Fruit fly (Drosophila melanogaster): ENCODE measurements around the gene CG14332.

CG14332 gene

DNA sequence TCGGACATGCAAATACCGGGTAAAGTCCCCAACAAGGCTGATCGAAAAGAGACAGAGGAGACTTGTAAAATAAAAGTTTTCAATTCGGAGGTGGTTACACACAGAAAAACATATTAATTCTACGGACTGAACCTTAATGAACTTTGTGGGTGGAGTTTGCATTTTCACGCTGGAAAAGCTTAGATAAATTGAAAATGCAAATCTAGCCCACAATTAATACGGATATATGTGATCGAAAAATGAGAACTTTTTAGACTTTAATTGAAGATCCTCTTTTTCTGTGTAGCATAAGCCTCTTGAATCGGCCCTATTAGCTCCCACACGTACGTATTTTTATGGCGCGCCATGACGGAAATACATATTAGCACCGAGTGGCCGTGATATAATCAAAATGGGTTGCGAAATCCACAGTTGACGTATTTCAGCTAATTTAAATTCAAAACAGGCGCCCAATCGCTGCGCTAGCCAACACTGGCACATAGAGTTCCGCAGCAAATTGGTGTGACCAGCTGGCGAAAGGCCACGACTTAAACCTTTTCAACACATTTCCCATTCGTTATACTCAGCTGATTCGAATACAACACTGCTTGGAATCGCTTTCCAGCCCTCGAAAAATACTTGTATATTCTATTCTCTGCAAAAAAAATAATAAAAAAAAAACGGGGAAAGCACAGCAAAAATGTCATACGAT is 36.5 kb downstream of the CG14332 start (continued):
- TF ChIP-seq CG6163 (GFP tag; IDR thresholded peaks at IDR 0.05) (peak; percentile 58), CG1621 (tag; optimal IDR thresholded peaks at IDR 0.05) (peak; percentile 51), CG11294 (GFP tag; IDR thresholded peaks at IDR 0.05) (peak; percentile 11; the same call in 1 of the 2 replicates), salr (GFP tag; optimal IDR thresholded peaks at IDR 0.05) (peak in 1 of 2 experiments; percentile 24), CG8119 (GFP tag; IDR thresholded peaks at IDR 0.05) (no peak), CG6854 (GFP tag; optimal IDR thresholded peaks at IDR 0.05) (no peak), Smox (GFP tag; optimal IDR thresholded peaks at IDR 0.05) (peak; percentile 51), acj6 (GFP tag; optimal IDR thresholded peaks at IDR 0.05) (peak; percentile 13), Blimp-1 (GFP tag; optimal IDR thresholded peaks at IDR 0.05) (peak; percentile 36), esn (GFP tag; optimal IDR thresholded peaks at IDR 0.05) (peak; percentile 76), cyc (GFP tag; optimal IDR thresholded peaks at IDR 0.05) (peak; percentile 62), ss (GFP tag; optimal IDR thresholded peaks at IDR 0.05) (peak in 1 of 2 experiments; percentile 44), fkh (GFP tag; optimal IDR thresholded peaks at IDR 0.05) (peak; percentile 42), fd85E (GFP tag; optimal IDR thresholded peaks at IDR 0.05) (no peak), pdm3 (GFP tag; optimal IDR thresholded peaks at IDR 0.05) (peak; percentile 32), Hr38 (GFP tag; optimal IDR thresholded peaks at IDR 0.05) (no peak), Ets21C (GFP tag; optimal IDR thresholded peaks at IDR 0.05) (no peak), CG3032 (tag; optimal IDR thresholded peaks at IDR 0.05) (peak; percentile 50), CG10669 (GFP tag; optimal IDR thresholded peaks at IDR 0.05) (peak; percentile 21), CG4318 (GFP tag; optimal IDR thresholded peaks at IDR 0.05) (no peak), Eip75B (GFP tag; optimal IDR thresholded peaks at IDR 0.05) (peak; percentile 33), Ets96B (tag; optimal IDR thresholded peaks at IDR 0.05) (peak; percentile 42), Eip93F (GFP tag; optimal IDR thresholded peaks at IDR 0.05) (no peak), Lpt (GFP tag; optimal IDR thresholded peaks at IDR 0.05) (no peak), CG11762 (GFP tag; optimal IDR thresholded peaks at IDR 0.05; ENCODE audit: insufficient read depth) (no peak), CG7368 (GFP tag; optimal IDR thresholded peaks at IDR 0.05) (peak; percentile 47), topi (GFP tag; optimal IDR thresholded peaks at IDR 0.05) (peak; percentile 51), dac (GFP tag; optimal IDR thresholded peaks at IDR 0.05) (no peak), Hr4 (GFP tag; optimal IDR thresholded peaks at IDR 0.05) (no peak)

DNA sequence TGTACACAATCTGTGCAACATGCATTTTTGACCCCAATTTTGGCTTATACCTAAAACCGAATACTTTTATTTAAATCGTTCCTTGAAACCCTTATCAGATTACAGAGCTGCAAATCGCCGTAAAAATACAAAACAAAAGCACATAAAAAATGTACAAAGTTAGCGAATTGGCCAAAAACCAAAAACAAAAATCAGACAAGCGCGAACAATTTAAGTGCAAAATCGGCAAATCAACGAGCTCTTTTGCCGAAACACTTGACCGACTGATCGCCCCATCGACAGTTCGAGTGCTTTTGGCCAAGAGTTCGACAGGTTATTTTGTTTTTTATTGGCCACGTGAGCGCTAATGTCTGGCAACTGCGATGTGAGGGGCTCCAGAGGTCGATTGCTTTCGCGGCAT is 40.1 kb downstream of the CG14332 start:
- TF ChIP-seq CG6792 (GFP tag; optimal IDR thresholded peaks at IDR 0.05): no peak
- no peak for TF ChIP-seq CG3032 (tag; optimal IDR thresholded peaks at IDR 0.05)
- TF ChIP-seq Lpt (GFP tag; optimal IDR thresholded peaks at IDR 0.05): no peak
- no peak for TF ChIP-seq fd59A (GFP tag; optimal IDR thresholded peaks at IDR 0.05)
- TF ChIP-seq Sox14 (GFP tag; optimal IDR thresholded peaks at IDR 0.05): no peak
- no peak for TF ChIP-seq Hr4 (GFP tag; optimal IDR thresholded peaks at IDR 0.05)
- no peak for TF ChIP-seq Ets96B (tag; optimal IDR thresholded peaks at IDR 0.05)
- TF ChIP-seq dsx (GFP tag; optimal IDR thresholded peaks at IDR 0.05; ENCODE audit: poor library complexity, severe bottlenecking): no peak
- TF ChIP-seq Hr38 (GFP tag; optimal IDR thresholded peaks at IDR 0.05): no peak
- no peak for TF ChIP-seq svp (GFP tag)
- no peak for TF ChIP-seq CG1621 (tag; optimal IDR thresholded peaks at IDR 0.05)
- TF ChIP-seq CG11762 (GFP tag; optimal IDR thresholded peaks at IDR 0.05; ENCODE audit: insufficient read depth): no peak
- TF ChIP-seq Sox15 (GFP tag; optimal IDR thresholded peaks at IDR 0.05): no peak
- no peak for TF ChIP-seq CG6808 (GFP tag; optimal IDR thresholded peaks at IDR 0.05)

DNA sequence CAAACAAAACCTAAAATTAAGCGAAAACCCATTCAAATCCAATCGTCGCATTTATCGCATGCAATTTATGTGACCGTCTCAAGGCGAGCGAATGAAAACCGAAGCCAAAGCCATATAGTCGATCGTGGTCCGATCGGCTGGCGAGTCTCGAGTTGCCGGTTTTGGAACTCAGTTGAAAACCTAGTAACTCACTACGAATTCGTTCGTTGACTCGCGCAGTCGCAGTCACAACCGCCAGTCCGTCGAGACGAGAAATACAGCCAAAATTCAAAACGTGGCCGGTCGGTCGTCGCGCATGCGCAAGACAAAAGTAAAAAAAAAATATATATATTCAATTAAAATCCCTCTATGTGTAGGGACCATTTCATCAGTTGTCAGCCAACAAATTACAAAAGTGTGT is 42.3 kb downstream of the CG14332 start, which contains the start of gene lute:
lute (plus strand) TSS at position 203 of the 400 bp plus-strand sequence.
- TF ChIP-seq Eip78C (GFP tag) (peak; percentile 59), acj6 (GFP tag; optimal IDR thresholded peaks at IDR 0.05) (no peak), Sox102F (GFP tag; optimal IDR thresholded peaks at IDR 0.05) (peak; percentile 4), CG6163 (GFP tag; IDR thresholded peaks at IDR 0.05) (0 out of 3 replicates have a peak, but pooled peaks have one; percentile 24)
